Fruit fly (Drosophila melanogaster) whole organism, embryonic: ENCODE data around the gene Dup99B.

ENCODE experiments used
- Bdp1 ChIP-seq: fragments of 200-800 bp; sonication (Bioruptor generic); optimal IDR thresholded peaks from 3 replicates; lab custom pipeline; 2016; ENCODE audit warnings: missing biosample characterization, missing genetic modification characterization
- CG10209 ChIP-seq: fragments of 200-800 bp; sonication (Bioruptor generic); optimal IDR thresholded peaks from 3 replicates; lab custom pipeline; 2017; ENCODE audit warnings: missing biosample characterization, mild to moderate bottlenecking, missing genetic modification characterization, missing genetic modification reagents
- CG10959 ChIP-seq: fragments of 200-800 bp; sonication (Bioruptor generic); IDR thresholded peaks from 2 replicates; pipeline ENCODE4 v1.3.6; 2022; ENCODE audit warnings: missing biosample characterization, missing genetic modification characterization
- CG11456 ChIP-seq: fragments of 200-800 bp; sonication (Bioruptor generic); IDR thresholded peaks from 3 replicates; pipeline ENCODE4 v1.3.6; 2022; ENCODE audit warnings: missing biosample characterization, missing genetic modification characterization
- CG12236 ChIP-seq: fragments of 200-800 bp; sonication (Bioruptor generic); optimal IDR thresholded peaks from 2 replicates; lab custom pipeline; 2016; ENCODE audit warnings: missing biosample characterization, missing genetic modification characterization
- CG14965 ChIP-seq: fragments of 200-800 bp; sonication (Bioruptor generic); optimal IDR thresholded peaks from 2 replicates; lab custom pipeline; 2016; ENCODE audit warnings: missing biosample characterization, missing genetic modification characterization, borderline replicate concordance
- CG1529 ChIP-seq: fragments of 200-800 bp; sonication (Bioruptor generic); optimal IDR thresholded peaks from 3 replicates; lab custom pipeline; 2018; ENCODE audit warnings: missing biosample characterization, missing genetic modification characterization
- CG15696 ChIP-seq: fragments of 200-800 bp; sonication (Bioruptor generic); optimal IDR thresholded peaks from 2 replicates; lab custom pipeline; 2019; ENCODE audit warnings: missing biosample characterization, mild to moderate bottlenecking, missing genetic modification characterization, moderate library complexity
- CG1603 ChIP-seq: fragments of 200-800 bp; sonication (Bioruptor generic); optimal IDR thresholded peaks from 2 replicates; lab custom pipeline; 2019; ENCODE audit warnings: missing biosample characterization, mild to moderate bottlenecking, missing genetic modification characterization, moderate library complexity
- CG16863 ChIP-seq: fragments of 200-800 bp; sonication (Bioruptor generic); optimal IDR thresholded peaks from 3 replicates; lab custom pipeline; 2016; ENCODE audit warnings: missing biosample characterization, missing genetic modification characterization
- CG2199 ChIP-seq: fragments of 200-800 bp; sonication (Bioruptor generic); IDR thresholded peaks from 3 replicates; pipeline ENCODE4 v1.3.6; 2022; ENCODE audit warnings: missing biosample characterization, missing genetic modification characterization
- CG30020 ChIP-seq: fragments of 200-800 bp; optimal IDR thresholded peaks from 2 replicates; lab custom pipeline; 2019; ENCODE audit warnings: missing biosample characterization, mild to moderate bottlenecking, missing genetic modification characterization, moderate library complexity
- CG30431 ChIP-seq: fragments of 200-800 bp; sonication (Bioruptor generic); optimal IDR thresholded peaks from 2 replicates; lab custom pipeline; 2017; ENCODE audit warnings: missing biosample characterization, missing genetic modification characterization
- CG3407 ChIP-seq: fragments of 200-800 bp; sonication (Bioruptor generic); optimal IDR thresholded peaks from 2 replicates; lab custom pipeline; 2018; ENCODE audit warnings: missing biosample characterization, mild to moderate bottlenecking, missing genetic modification characterization
- CG3726 ChIP-seq: fragments of 200-800 bp; sonication (Bioruptor generic); IDR thresholded peaks from 3 replicates; pipeline ENCODE4, ENCODE4 v1.3.6; 2022; ENCODE audit warnings: missing biosample characterization, missing genetic modification characterization
- CG4730 ChIP-seq: fragments of 200-800 bp; sonication (Bioruptor generic); IDR thresholded peaks from 2 replicates; pipeline ENCODE4 v1.3.6; 2022; ENCODE audit warnings: missing biosample characterization, missing genetic modification characterization
- CG7928 ChIP-seq: fragments of 200-800 bp; sonication (Bioruptor generic); optimal IDR thresholded peaks from 2 replicates; lab custom pipeline; 2017; ENCODE audit warnings: missing biosample characterization, mild to moderate bottlenecking, missing genetic modification characterization
- CG8765 ChIP-seq: fragments of 200-800 bp; sonication (Bioruptor generic); IDR thresholded peaks from 2 replicates; pipeline ENCODE4 v1.3.6; 2022; ENCODE audit warnings: missing biosample characterization, missing genetic modification characterization
- CG9797 ChIP-seq: fragments of 200-800 bp; sonication (Bioruptor generic); optimal IDR thresholded peaks from 3 replicates; lab custom pipeline; 2018; ENCODE audit warnings: missing biosample characterization, mild to moderate bottlenecking, missing genetic modification characterization
- CG9876 ChIP-seq: fragments of 200-800 bp; sonication (Bioruptor generic); optimal IDR thresholded peaks from 2 replicates; lab custom pipeline; 2016; ENCODE audit warnings: missing biosample characterization, missing genetic modification characterization
- Dp ChIP-seq: fragments of 200-800 bp; sonication (Bioruptor generic); optimal IDR thresholded peaks from 2 replicates; lab custom pipeline; 2018; ENCODE audit warnings: missing biosample characterization, mild to moderate bottlenecking, missing genetic modification characterization, moderate library complexity
- Dref ChIP-seq: fragments of 200-800 bp; sonication (Bioruptor generic); IDR thresholded peaks from 2 replicates; pipeline ENCODE4 v1.3.6; 2022; ENCODE audit warnings: missing biosample characterization, missing genetic modification characterization
- HLH3B ChIP-seq: fragments of 200-800 bp; sonication (Bioruptor generic); IDR thresholded peaks from 2 replicates; pipeline ENCODE4 v1.3.6; 2022; ENCODE audit warnings: missing biosample characterization, missing genetic modification characterization
- HLH54F ChIP-seq: fragments of 200-800 bp; sonication (Bioruptor generic); optimal IDR thresholded peaks from 3 replicates; lab custom pipeline; 2016; ENCODE audit warnings: missing biosample characterization, missing genetic modification characterization
- HLHmδ ChIP-seq: fragments of 200-800 bp; sonication (Bioruptor generic); optimal IDR thresholded peaks from 2 replicates; lab custom pipeline; 2018; ENCODE audit warnings: missing biosample characterization, mild to moderate bottlenecking, missing genetic modification characterization, moderate library complexity
- Hr78 ChIP-seq, 2 experiments: fragments of 200-800 bp in 1 of 2; fragments of >200 bp in 1 of 2; sonication (Bioruptor generic) in 1 of 2; optimal IDR thresholded peaks; 2 replicates each; lab custom pipeline; 2017 to 2019; ENCODE audit warnings: missing biosample characterization in 2 of 2, missing genetic modification characterization in 2 of 2, mild to moderate bottlenecking in 1 of 2, moderate library complexity in 1 of 2
- MBD-R2 ChIP-seq: fragments of 200-800 bp; sonication (Bioruptor generic); IDR thresholded peaks from 2 replicates; pipeline ENCODE4 v1.3.6; 2022; ENCODE audit warnings: missing biosample characterization, missing genetic modification characterization
- MESR4 ChIP-seq: fragments of 200-800 bp; sonication (Bioruptor generic); optimal IDR thresholded peaks from 2 replicates; lab custom pipeline; 2018; ENCODE audit warnings: missing biosample characterization, mild to moderate bottlenecking, missing genetic modification characterization, moderate library complexity
- Mes4 ChIP-seq: fragments of 200-800 bp; sonication (Bioruptor generic); optimal IDR thresholded peaks from 2 replicates; lab custom pipeline; 2016; ENCODE audit warnings: missing biosample characterization, missing genetic modification characterization
- Sry-β ChIP-seq: fragments of 200-800 bp; sonication (Bioruptor generic); optimal IDR thresholded peaks from 2 replicates; lab custom pipeline; 2018; ENCODE audit warnings: missing biosample characterization, mild to moderate bottlenecking, missing genetic modification characterization, moderate library complexity
- Stat92E ChIP-seq, 3 experiments: fragments of >200 bp in 2 of 3; fragments of 200-800 bp in 1 of 3; sonication (Bioruptor generic) in 1 of 3; optimal IDR thresholded peaks; 2 replicates each; lab custom pipeline; 2017 to 2019; ENCODE audit warnings: missing biosample characterization in 3 of 3, missing genetic modification characterization in 3 of 3, mild to moderate bottlenecking in 1 of 3, moderate library complexity in 1 of 3
- Vsx1 ChIP-seq: fragments of 200-800 bp; sonication (Bioruptor generic); optimal IDR thresholded peaks from 2 replicates; lab custom pipeline; 2017; ENCODE audit warnings: missing biosample characterization, mild to moderate bottlenecking, missing genetic modification characterization, missing genetic modification reagents
- al ChIP-seq: fragments of 200-800 bp; sonication (Bioruptor generic); IDR thresholded peaks from 2 replicates; pipeline ENCODE4 v1.3.6; 2022; ENCODE audit warnings: missing biosample characterization, missing genetic modification characterization
- cg ChIP-seq: fragments of 200-800 bp; sonication (Bioruptor generic); optimal IDR thresholded peaks from 3 replicates; lab custom pipeline; 2019; ENCODE audit warnings: missing biosample characterization, mild to moderate bottlenecking, missing genetic modification characterization, moderate library complexity
- crc ChIP-seq: fragments of 200-800 bp; sonication (Bioruptor generic); optimal IDR thresholded peaks from 2 replicates; lab custom pipeline; 2016; ENCODE audit warnings: missing biosample characterization, missing genetic modification characterization
- dimm ChIP-seq: fragments of 200-800 bp; sonication (Bioruptor generic); IDR thresholded peaks from 2 replicates; pipeline ENCODE4 v1.3.6; 2022; ENCODE audit warnings: missing biosample characterization, missing genetic modification characterization
- esg ChIP-seq: fragments of 200-800 bp; sonication (Bioruptor generic); conservative IDR thresholded peaks from 2 replicates; pipeline ENCODE4 v1.3.6; 2022; ENCODE audit warnings: missing biosample characterization, missing genetic modification characterization
- ewg ChIP-seq: fragments of 200-800 bp; sonication (Bioruptor generic); optimal IDR thresholded peaks from 3 replicates; lab custom pipeline; 2017; ENCODE audit warnings: mild to moderate bottlenecking, missing biosample characterization, missing genetic modification reagents, missing genetic modification characterization
- gcm2 ChIP-seq: fragments of 200-800 bp; sonication (Bioruptor generic); optimal IDR thresholded peaks from 2 replicates; lab custom pipeline; 2016; ENCODE audit warnings: missing biosample characterization, missing genetic modification characterization
- grn ChIP-seq: fragments of 200-800 bp; sonication (Bioruptor generic); optimal IDR thresholded peaks from 3 replicates; lab custom pipeline; 2017; ENCODE audit warnings: missing biosample characterization, missing genetic modification characterization
- hbn ChIP-seq: fragments of 200-800 bp; sonication (Bioruptor generic); IDR thresholded peaks from 2 replicates; pipeline ENCODE4 v1.3.6; 2022; ENCODE audit warnings: missing biosample characterization, missing genetic modification characterization; ENCODE audit not compliant: partially characterized antibody
- hth ChIP-seq: fragments of >200 bp; optimal IDR thresholded peaks from 2 replicates; lab custom pipeline; 2017; ENCODE audit warnings: inconsistent platforms
- inv ChIP-seq: fragments of 200-800 bp; sonication (Bioruptor generic); IDR thresholded peaks from 2 replicates; pipeline ENCODE4 v1.3.6; 2022; ENCODE audit warnings: missing biosample characterization, missing genetic modification characterization; ENCODE audit not compliant: partially characterized antibody
- lola ChIP-seq, 3 experiments: fragments of >200 bp in 2 of 3; fragments of 200-800 bp in 1 of 3; sonication (Bioruptor generic) in 1 of 3; optimal IDR thresholded peaks; 2 replicates each; lab custom pipeline; 2017 to 2019; ENCODE audit warnings: missing biosample characterization in 3 of 3, missing genetic modification characterization in 3 of 3, mild to moderate bottlenecking in 1 of 3, moderate library complexity in 1 of 3
- p53 ChIP-seq: fragments of 200-800 bp; sonication (Bioruptor generic); optimal IDR thresholded peaks from 2 replicates; lab custom pipeline; 2016; ENCODE audit warnings: missing biosample characterization, missing genetic modification characterization
- sc ChIP-seq, 3 experiments: fragments of >200 bp in 2 of 3; fragments of 200-800 bp in 1 of 3; sonication (Bioruptor generic) in 1 of 3; optimal IDR thresholded peaks; 2 replicates in 2 of 3; 3 replicates in 1 of 3; lab custom pipeline; 2017; ENCODE audit warnings: mild to moderate bottlenecking in 1 of 3, missing biosample characterization in 1 of 3, missing genetic modification characterization in 1 of 3, missing genetic modification reagents in 1 of 3
- sd ChIP-seq: fragments of 200-800 bp; sonication (Bioruptor generic); optimal IDR thresholded peaks from 3 replicates; lab custom pipeline; 2018; ENCODE audit warnings: missing biosample characterization, mild to moderate bottlenecking, missing genetic modification characterization, moderate library complexity
- ssp ChIP-seq: fragments of 200-800 bp; sonication (Bioruptor generic); IDR thresholded peaks from 2 replicates; pipeline ENCODE4 v1.3.6; 2022; ENCODE audit warnings: missing biosample characterization, missing genetic modification characterization
- twi ChIP-seq: fragments of 200-800 bp; optimal IDR thresholded peaks from 2 replicates; lab custom pipeline; 2019; ENCODE audit warnings: missing biosample characterization, mild to moderate bottlenecking, missing genetic modification characterization, moderate library complexity
- usp ChIP-seq: fragments of >200 bp; optimal IDR thresholded peaks from 2 replicates; lab custom pipeline; 2017; ENCODE audit warnings: missing biosample characterization, missing genetic modification characterization
- wdn ChIP-seq: fragments of 200-800 bp; sonication (Bioruptor generic); IDR thresholded peaks from 2 replicates; pipeline ENCODE4 v1.3.6; 2022; ENCODE audit warnings: missing biosample characterization, missing genetic modification characterization

Gene Dup99B

dm6 chr3R:29763154-29763553 lies 48.0 kb upstream of the Dup99B start (continued):
- TF ChIP-seq Vsx1 (no peak), CG3407 (GFP tag; lab: Kevin White, UChicago) (no peak), CG15696 (tag; lab: Kevin White, UChicago) (no peak), CG11456 (GFP tag; lab: Robert Waterston, UW) (no peak), CG1529 (no peak), lola (GFP tag; optimal IDR thresholded peaks at IDR 0.05; lab: Kevin White, UChicago) (no peak), CG2199 (GFP tag; lab: Robert Waterston, UW) (no peak), MBD-R2 (no peak), dimm (GFP tag; lab: Robert Waterston, UW) (no peak), CG10209 (GFP tag; lab: Kevin White, UChicago) (peak; percentile 25), CG4730 (GFP tag; lab: Robert Waterston, UW) (no peak), hth (lab: Kevin White, UChicago) (no peak), CG8765 (GFP tag; lab: Robert Waterston, UW) (no peak), CG7928 (no peak), sc (optimal IDR thresholded peaks at IDR 0.05; lab: Kevin White, UChicago) (no peak), sc (GFP tag; optimal IDR thresholded peaks at IDR 0.05; lab: Kevin White, UChicago) (peak; percentile 2), crc (no peak), Dp (no peak), usp (no peak), HLH54F (GFP tag; lab: Kevin White, UChicago) (peak; percentile 21), ewg (no peak), sd (no peak), CG16863 (GFP tag; lab: Kevin White, UChicago) (peak; percentile 19), Bdp1 (no peak), esg (GFP tag; lab: Robert Waterston, UW) (peak; percentile 45), inv (no peak), CG9797 (GFP tag; lab: Kevin White, UChicago) (no peak), wdn (GFP tag; lab: Robert Waterston, UW) (no peak), grn (no peak), Stat92E (GFP tag; optimal IDR thresholded peaks at IDR 0.05; lab: Kevin White, UChicago) (no peak), CG30431 (GFP tag; lab: Kevin White, UChicago) (peak; percentile 15), CG1603 (peak; percentile 55), twi (no peak), p53 (no peak), CG10959 (GFP tag; lab: Robert Waterston, UW) (no peak), Sry-β (no peak), CG3726 (no peak), CG9876 (GFP tag; lab: Kevin White, UChicago) (no peak), hbn (GFP tag; lab: Robert Waterston, UW) (no peak), CG30020 (tag; lab: Kevin White, UChicago) (no peak), HLH3B (GFP tag; lab: Robert Waterston, UW) (no peak), CG12236 (GFP tag; lab: Kevin White, UChicago) (no peak), ssp (GFP tag; lab: Robert Waterston, UW) (no peak), Hr78 (GFP tag; optimal IDR thresholded peaks at IDR 0.05; lab: Kevin White, UChicago) (no peak), al (GFP tag; lab: Robert Waterston, UW) (peak; percentile 16; the same call in 1 of the 2 replicates), cg (GFP tag; lab: Kevin White, UChicago) (no peak), HLHmδ (GFP tag; lab: Kevin White, UChicago) (no peak), Mes4 (no peak), Dref (GFP tag; lab: Robert Waterston, UW) (no peak), gcm2 (GFP tag; lab: Kevin White, UChicago) (no peak), CG14965 (GFP tag; lab: Kevin White, UChicago) (no peak), MESR4 (GFP tag; lab: Kevin White, UChicago) (no peak)
